Worm (Caenorhabditis elegans): ENCODE measurements around the gene F09C6.14.

The F09C6.14 gene

ce11 chrV:16865404-16865803 lies 15.4 kb upstream of the F09C6.14 start, which contains the start of gene clec-28:
Gene clec-28 (plus strand): TSS chrV:16865704.
- TF ChIP-seq unc-62 (GFP tag; optimal IDR thresholded peaks at IDR 0.05), result no peak

DNA sequence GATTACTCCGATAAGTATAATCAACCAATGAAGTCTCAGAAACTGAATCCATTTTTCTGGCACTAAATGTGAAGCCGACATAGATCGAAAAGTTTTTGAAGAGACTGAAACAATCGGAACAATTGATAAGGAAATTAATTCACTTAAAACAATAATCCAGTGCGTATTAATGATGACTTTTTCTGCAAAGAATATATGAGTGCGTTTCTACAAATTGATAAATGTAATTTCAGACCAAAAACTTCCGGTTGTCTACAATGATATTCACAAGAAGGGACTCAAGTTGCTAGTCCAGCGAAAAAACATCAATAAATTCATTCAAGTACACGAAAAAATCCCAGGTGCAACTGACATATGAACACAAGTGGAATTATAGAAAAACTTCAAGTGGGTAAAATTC lies 11.0 kb upstream of the F09C6.14 start, which contains the start of gene clec-33:
TSS of gene clec-33 (minus strand) at position 101 of the 400 bp plus-strand sequence.
- TF ChIP-seq unc-62 (GFP tag; optimal IDR thresholded peaks at IDR 0.05), result no peak

DNA sequence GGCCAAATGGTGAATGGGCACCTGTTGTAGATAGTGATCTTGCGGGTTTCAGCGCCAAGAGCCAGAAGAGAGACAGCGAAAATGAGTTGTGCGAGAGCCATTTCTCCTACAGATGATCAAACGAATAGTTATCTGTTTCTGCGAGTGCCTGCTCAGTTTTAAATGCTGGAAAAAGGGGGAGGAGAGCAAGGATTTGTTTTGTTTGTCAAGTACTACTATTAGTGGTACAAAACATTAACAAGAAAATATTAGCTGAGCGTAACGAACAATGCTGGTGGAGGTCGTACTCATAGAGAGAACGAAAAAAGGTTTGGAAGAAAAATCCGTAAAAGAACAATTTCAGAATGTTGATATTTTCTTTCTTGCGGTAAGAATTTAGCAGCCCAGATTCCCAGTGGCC lies 9.4 kb upstream of the F09C6.14 start, which contains the start of gene thn-4:
TSS of gene thn-4 (minus strand) at position 101 of the 400 bp plus-strand sequence.
- TF ChIP-seq unc-62 (GFP tag; optimal IDR thresholded peaks at IDR 0.05), result no peak

DNA sequence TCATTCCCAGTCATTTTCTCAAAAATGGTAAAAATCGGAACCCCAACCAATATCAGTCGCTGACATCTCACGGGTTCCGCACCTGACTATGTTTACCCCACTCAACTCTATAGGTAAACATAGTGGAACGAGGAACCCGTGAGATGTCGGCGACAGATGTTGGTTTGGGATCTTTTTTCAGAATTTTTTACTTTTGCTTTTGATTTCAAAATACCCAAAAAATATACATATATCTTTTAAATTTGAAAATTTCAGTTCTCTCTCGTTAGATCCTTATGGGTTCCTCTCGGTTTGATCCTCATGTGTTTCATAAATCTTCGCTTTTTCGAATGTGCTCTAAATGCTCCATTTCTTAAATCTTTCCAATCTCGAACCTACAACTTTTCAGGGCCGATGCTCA lies 7.1 kb upstream of the F09C6.14 start, which contains the start of gene srw-23:
TSS of gene srw-23 (plus strand) at position 301 of the 400 bp plus-strand sequence.
- no peak for TF ChIP-seq unc-62 (GFP tag; optimal IDR thresholded peaks at IDR 0.05)

- TF ChIP-seq unc-62 (GFP tag; optimal IDR thresholded peaks at IDR 0.05), result no peak
These were observed 5.8 kb upstream of the F09C6.14 start, which contains the start of gene F49A5.10 for ce11 chrV:16874966-16875365. Gene F49A5.10 (plus strand): TSS chrV:16875266.

- TF ChIP-seq unc-62 (GFP tag; optimal IDR thresholded peaks at IDR 0.05), result no peak
These were observed 1.2 kb upstream of the F09C6.14 start for ce11 chrV:16879532-16879931.

- no peak for TF ChIP-seq unc-62 (GFP tag; optimal IDR thresholded peaks at IDR 0.05)
These were observed 725 bp upstream of the F09C6.14 start, which contains the start of gene F09C6.3 for ce11 chrV:16880054-16880453. Gene F09C6.3 (minus strand): TSS chrV:16880154.

ce11 chrV:16882260-16882918 lies 1.6 kb downstream of the F09C6.14 start, which contains the start of the genes F09C6.11 and F09C6.12:
Gene F09C6.11 (minus strand): TSS chrV:16882310.
Gene F09C6.12 (plus strand): TSS chrV:16882868.
- no peak for TF ChIP-seq unc-62 (GFP tag; optimal IDR thresholded peaks at IDR 0.05)

- no peak for TF ChIP-seq unc-62 (GFP tag; optimal IDR thresholded peaks at IDR 0.05)
These were observed 4.0 kb downstream of the F09C6.14 start, which contains the start of gene F09C6.13 for ce11 chrV:16884744-16885143. Gene F09C6.13 (plus strand): TSS chrV:16885044.

- TF ChIP-seq unc-62 (GFP tag; optimal IDR thresholded peaks at IDR 0.05), result no peak
These were observed 8.1 kb downstream of the F09C6.14 start, which contains the start of the genes ifas-2 and fbxa-44 for ce11 chrV:16888788-16889325. Gene ifas-2 (minus strand): TSS chrV:16888888. Gene fbxa-44 (plus strand): TSS chrV:16889275.

ce11 chrV:16893440-16893839 lies 12.7 kb downstream of the F09C6.14 start, which contains the start of gene F09C6.15:
Gene F09C6.15 (plus strand): TSS chrV:16893740.
- no peak for TF ChIP-seq unc-62 (GFP tag; optimal IDR thresholded peaks at IDR 0.05)

ce11 chrV:16899355-16899754 lies 18.6 kb downstream of the F09C6.14 start, which contains the start of gene fbxa-45:
Gene fbxa-45 (minus strand): TSS chrV:16899455.
- TF ChIP-seq unc-62 (GFP tag; optimal IDR thresholded peaks at IDR 0.05), result no peak

DNA sequence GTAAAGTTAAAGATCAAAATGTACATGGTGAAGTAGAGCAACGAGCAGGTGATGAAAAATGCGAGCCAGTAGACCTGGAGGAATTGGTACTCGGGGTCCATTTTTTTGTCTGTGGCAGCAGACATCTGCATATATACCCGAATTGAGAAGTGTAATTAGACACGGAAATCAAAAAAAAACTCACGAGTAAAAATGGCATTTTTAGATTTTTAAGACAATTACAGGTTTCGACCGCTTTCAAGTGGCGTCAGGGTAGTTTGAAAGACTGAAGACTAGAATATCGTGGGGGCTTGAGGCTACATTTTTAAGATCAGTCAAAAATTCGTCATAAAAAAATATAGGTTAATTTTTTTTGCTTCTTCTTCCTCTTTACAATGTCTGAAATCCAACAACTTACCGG lies 21.9 kb downstream of the F09C6.14 start, which contains the start of gene srd-68:
TSS of gene srd-68 (minus strand) at position 101 of the 400 bp plus-strand sequence.
- TF ChIP-seq unc-62 (GFP tag; optimal IDR thresholded peaks at IDR 0.05), result no peak

ce11 chrV:16904612-16905011 lies 23.8 kb downstream of the F09C6.14 start, which contains the start of gene nhr-262:
Gene nhr-262 (plus strand): TSS chrV:16904912.
- TF ChIP-seq unc-62 (GFP tag; optimal IDR thresholded peaks at IDR 0.05), result no peak

- TF ChIP-seq unc-62 (GFP tag; optimal IDR thresholded peaks at IDR 0.05), result no peak
These were observed 29.1 kb downstream of the F09C6.14 start, which contains the start of gene F09C6.16 for ce11 chrV:16909871-16910270. Gene F09C6.16 (minus strand): TSS chrV:16909971.

- no peak for TF ChIP-seq unc-62 (GFP tag; optimal IDR thresholded peaks at IDR 0.05)
These were observed 30.1 kb downstream of the F09C6.14 start for ce11 chrV:16910864-16911263.
